Fruit fly (Drosophila melanogaster) whole organism: Measurements from ENCODE around the gene galectin.

Source experiments
- CG8478 ChIP-seq: fragments of >200 bp; optimal IDR thresholded peaks from 2 replicates; lab custom pipeline; 2018; ENCODE audit warnings: inconsistent platforms
- Dll ChIP-seq: fragments of >200 bp; optimal IDR thresholded peaks from 2 replicates; lab custom pipeline; 2017
- pan ChIP-seq: fragments of >200 bp; optimal IDR thresholded peaks from 2 replicates; lab custom pipeline; 2017

DNA sequence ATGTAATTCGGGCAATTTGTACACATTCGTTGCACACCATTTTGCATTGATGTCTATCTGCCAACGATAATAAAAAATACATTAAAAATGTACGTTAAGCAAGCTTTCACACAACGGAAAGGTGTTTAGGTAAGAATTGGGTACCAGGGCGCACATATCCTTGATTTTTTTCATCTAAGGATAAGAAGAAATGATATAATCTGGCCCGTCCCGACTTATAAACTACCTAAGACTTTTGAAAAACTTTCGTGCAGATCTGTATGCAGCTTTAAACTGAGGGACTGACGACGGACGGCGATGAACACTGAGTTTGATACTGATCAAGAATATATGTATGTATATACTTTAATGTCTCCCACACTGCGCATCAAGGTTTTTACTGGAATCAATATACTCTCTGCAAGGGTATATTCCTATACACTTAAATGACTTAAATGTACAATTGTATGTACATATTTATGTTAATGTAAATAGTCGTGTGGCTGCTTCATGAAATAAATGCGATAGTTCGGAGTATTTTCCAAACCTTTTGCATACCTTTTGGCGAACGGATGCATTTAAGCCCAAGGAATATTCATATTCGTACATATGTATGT, 6.1 kb upstream of the galectin start, which contains the start of gene Cda5:
- no peak for TF ChIP-seq CG8478
- TF ChIP-seq pan, result no peak
- TF ChIP-seq Dll (lab: Kevin White, UChicago), result no peak
